Worm (Caenorhabditis elegans) whole organism, L3 larva: ENCODE data around the gene C23G10.2.

Experiments used
- R02D3.7 ChIP-seq: fragments of 150-350 bp; optimal IDR thresholded peaks from 2 replicates; lab custom pipeline; 2014; ENCODE audit warnings: missing biosample characterization, missing genetic modification characterization
- aly-2 ChIP-seq: fragments of 150-350 bp; optimal IDR thresholded peaks from 2 replicates; lab custom pipeline; 2014; ENCODE audit warnings: missing biosample characterization, missing genetic modification characterization
- ama-1 ChIP-seq: fragments of 150-350 bp; optimal IDR thresholded peaks from 2 replicates; lab custom pipeline; 2018
- ceh-16 ChIP-seq: sonication (generic microtip); optimal IDR thresholded peaks from 2 replicates; lab custom pipeline; 2017; ENCODE audit warnings: missing biosample characterization, missing genetic modification characterization
- ceh-28 ChIP-seq: fragments of 150-350 bp; optimal IDR thresholded peaks from 2 replicates; lab custom pipeline; 2014; ENCODE audit warnings: missing biosample characterization, missing genetic modification reagents, missing genetic modification characterization
- ceh-82 ChIP-seq: fragments of 150-350 bp; optimal IDR thresholded peaks from 2 replicates; lab custom pipeline; 2014; ENCODE audit warnings: missing biosample characterization, missing genetic modification characterization
- ceh-9 ChIP-seq: sonication (generic microtip); optimal IDR thresholded peaks from 2 replicates; lab custom pipeline; 2018; ENCODE audit warnings: missing biosample characterization, missing genetic modification characterization
- daf-12 ChIP-seq: fragments of 150-350 bp; optimal IDR thresholded peaks from 2 replicates; lab custom pipeline; 2014; ENCODE audit warnings: missing biosample characterization, missing genetic modification reagents, missing genetic modification characterization
- egl-27 ChIP-seq: sonication (generic microtip); optimal IDR thresholded peaks from 4 replicates; lab custom pipeline; 2017; ENCODE audit warnings: missing biosample characterization, missing genetic modification reagents, missing genetic modification characterization
- egl-5 ChIP-seq: fragments of 150-350 bp; optimal IDR thresholded peaks from 2 replicates; lab custom pipeline; 2017; ENCODE audit warnings: missing biosample characterization, missing genetic modification reagents, missing genetic modification characterization, inconsistent platforms
- elt-1 ChIP-seq: fragments of 150-350 bp; optimal IDR thresholded peaks from 2 replicates; lab custom pipeline; 2014; ENCODE audit warnings: missing biosample characterization, missing genetic modification characterization
- elt-2 ChIP-seq: sonication (generic microtip); optimal IDR thresholded peaks from 2 replicates; lab custom pipeline; 2016; ENCODE audit warnings: missing genetic modification reagents, mild to moderate bottlenecking, missing genetic modification characterization, missing compliant biosample characterization
- elt-3 ChIP-seq, 3 experiments: fragments of 150-350 bp in 1 of 3; sonication (generic microtip) in 2 of 3; optimal IDR thresholded peaks; 2 replicates in 2 of 3; 4 replicates in 1 of 3; lab custom pipeline; 2014 to 2017; ENCODE audit warnings: missing biosample characterization in 3 of 3, missing genetic modification characterization in 3 of 3
- eor-1 ChIP-seq, 2 experiments: fragments of 150-350 bp; optimal IDR thresholded peaks; 2 replicates each; lab custom pipeline; 2014 to 2018; ENCODE audit warnings: missing biosample characterization in 2 of 2, missing genetic modification characterization in 2 of 2
- fkh-10 ChIP-seq: sonication (generic microtip); optimal IDR thresholded peaks from 2 replicates; lab custom pipeline; 2017; ENCODE audit warnings: missing biosample characterization, missing genetic modification reagents, missing genetic modification characterization
- fkh-2 ChIP-seq: fragments of 150-350 bp; optimal IDR thresholded peaks from 2 replicates; lab custom pipeline; 2014; ENCODE audit warnings: missing biosample characterization, missing genetic modification reagents, missing genetic modification characterization
- fos-1 ChIP-seq: fragments of 150-350 bp; optimal IDR thresholded peaks from 2 replicates; lab custom pipeline; 2014; ENCODE audit warnings: missing biosample characterization, missing genetic modification characterization
- hmg-11 ChIP-seq: sonication (generic microtip); optimal IDR thresholded peaks from 2 replicates; lab custom pipeline; 2016; ENCODE audit warnings: missing genetic modification characterization, missing compliant biosample characterization
- lin-15B ChIP-seq: fragments of 150-350 bp; optimal IDR thresholded peaks from 2 replicates; lab custom pipeline; 2014; ENCODE audit warnings: missing biosample characterization, missing genetic modification characterization
- lsy-12 ChIP-seq: sonication (generic microtip); optimal IDR thresholded peaks from 2 replicates; lab custom pipeline; 2016; ENCODE audit warnings: mild to moderate bottlenecking, missing genetic modification characterization, missing compliant biosample characterization
- mdl-1 ChIP-seq: fragments of 150-350 bp; optimal IDR thresholded peaks from 2 replicates; lab custom pipeline; 2014; ENCODE audit warnings: missing biosample characterization, missing genetic modification characterization
- mml-1 ChIP-seq: fragments of 150-350 bp; sonication (generic microtip); optimal IDR thresholded peaks from 3 replicates; lab custom pipeline; 2014; ENCODE audit warnings: missing biosample characterization, missing genetic modification characterization
- nfya-1 ChIP-seq: sonication (generic microtip); optimal IDR thresholded peaks from 2 replicates; lab custom pipeline; 2017; ENCODE audit warnings: missing genetic modification characterization, mild to moderate bottlenecking, missing compliant biosample characterization, antibody characterized with exemption, moderate library complexity; ENCODE audit not compliant: insufficient read depth
- nhr-11 ChIP-seq: fragments of 150-350 bp; optimal IDR thresholded peaks from 2 replicates; lab custom pipeline; 2014; ENCODE audit warnings: missing biosample characterization, missing genetic modification characterization
- nhr-12 ChIP-seq: fragments of 150-350 bp; optimal IDR thresholded peaks from 2 replicates; lab custom pipeline; 2014; ENCODE audit warnings: missing biosample characterization, missing genetic modification characterization
- nhr-23 ChIP-seq: fragments of 150-350 bp; optimal IDR thresholded peaks from 2 replicates; lab custom pipeline; 2014; ENCODE audit warnings: missing biosample characterization, missing genetic modification reagents, missing genetic modification characterization
- nhr-237 ChIP-seq: fragments of 150-350 bp; optimal IDR thresholded peaks from 2 replicates; lab custom pipeline; 2014; ENCODE audit warnings: missing biosample characterization, missing genetic modification characterization
- nhr-25 ChIP-seq: sonication (generic microtip); optimal IDR thresholded peaks from 2 replicates; lab custom pipeline; 2017; ENCODE audit warnings: missing biosample characterization, missing genetic modification characterization
- nhr-28 ChIP-seq: fragments of 150-350 bp; optimal IDR thresholded peaks from 2 replicates; lab custom pipeline; 2014; ENCODE audit warnings: missing biosample characterization, missing genetic modification characterization
- nhr-43 ChIP-seq: sonication (generic microtip); optimal IDR thresholded peaks from 2 replicates; lab custom pipeline; 2016; ENCODE audit warnings: mild to moderate bottlenecking, missing genetic modification characterization, missing compliant biosample characterization; ENCODE audit not compliant: poor library complexity, severe bottlenecking
- nhr-67 ChIP-seq: fragments of 150-350 bp; optimal IDR thresholded peaks from 2 replicates; lab custom pipeline; 2014; ENCODE audit warnings: missing biosample characterization, missing genetic modification characterization
- nhr-76 ChIP-seq: fragments of 150-350 bp; sonication (generic microtip); optimal IDR thresholded peaks from 5 replicates; lab custom pipeline; 2014; ENCODE audit warnings: missing biosample characterization, missing genetic modification characterization
- nhr-77 ChIP-seq: fragments of 150-350 bp; optimal IDR thresholded peaks from 2 replicates; lab custom pipeline; 2014; ENCODE audit warnings: missing biosample characterization, missing genetic modification characterization
- pha-4 ChIP-seq: fragments of 150-350 bp; optimal IDR thresholded peaks from 2 replicates; lab custom pipeline; 2014; ENCODE audit warnings: missing biosample characterization, missing genetic modification reagents, missing genetic modification characterization
- pqm-1 ChIP-seq: fragments of 150-350 bp; optimal IDR thresholded peaks from 2 replicates; lab custom pipeline; 2017; ENCODE audit warnings: missing biosample characterization, missing genetic modification characterization, inconsistent platforms
- sea-2 ChIP-seq: fragments of 150-350 bp; sonication (generic microtip); optimal IDR thresholded peaks from 4 replicates; lab custom pipeline; 2014; ENCODE audit warnings: missing biosample characterization, missing genetic modification reagents, missing genetic modification characterization
- skn-1 ChIP-seq: fragments of 150-350 bp; optimal IDR thresholded peaks from 2 replicates; lab custom pipeline; 2014; ENCODE audit warnings: missing biosample characterization, missing genetic modification characterization
- snpc-4 ChIP-seq: fragments of 150-350 bp; optimal IDR thresholded peaks from 2 replicates; lab custom pipeline; 2014; ENCODE audit warnings: missing biosample characterization, missing genetic modification characterization
- unc-62 ChIP-seq: fragments of 150-350 bp; sonication (generic microtip); optimal IDR thresholded peaks from 4 replicates; lab custom pipeline; 2014; ENCODE audit warnings: missing biosample characterization, missing genetic modification reagents, missing genetic modification characterization
- zag-1 ChIP-seq: fragments of 150-350 bp; optimal IDR thresholded peaks from 2 replicates; lab custom pipeline; 2014; ENCODE audit warnings: missing biosample characterization, missing genetic modification characterization
- ztf-4 ChIP-seq: fragments of 150-350 bp; optimal IDR thresholded peaks from 2 replicates; lab custom pipeline; 2014; ENCODE audit warnings: missing biosample characterization, missing genetic modification characterization

C23G10.2 gene

DNA sequence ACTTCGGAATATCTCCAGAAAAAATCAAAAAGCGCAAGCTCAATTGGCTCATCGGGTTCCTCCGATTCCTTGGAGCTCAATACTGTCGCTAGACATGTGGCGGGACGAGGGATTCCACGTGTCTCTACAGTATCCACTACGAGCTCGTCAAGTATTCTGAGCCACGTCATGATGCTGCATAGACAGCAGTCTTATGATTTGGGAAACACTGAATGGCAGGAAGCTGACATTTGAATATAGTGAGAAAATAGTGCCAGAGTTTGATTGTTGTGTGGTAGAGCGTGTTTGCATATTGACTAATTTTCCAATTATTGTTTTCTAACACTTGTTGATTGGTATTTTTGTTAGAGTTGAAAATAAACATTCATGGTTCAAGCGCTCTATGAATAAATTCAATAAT is 44.5 kb upstream of the C23G10.2 start:
- TF ChIP-seq fkh-10 (GFP tag; lab: Kevin White, UChicago) (no peak), pha-4 (tag; lab: Kevin White, UChicago) (no peak), lsy-12 (tag; lab: Kevin White, UChicago) (no peak), ceh-16 (no peak), nhr-11 (tag; lab: Kevin White, UChicago) (no peak), skn-1 (tag; lab: Kevin White, UChicago) (no peak), fkh-2 (tag; lab: Kevin White, UChicago) (no peak), elt-1 (tag; lab: Kevin White, UChicago) (no peak), nhr-23 (no peak), snpc-4 (tag; lab: Kevin White, UChicago) (no peak), ceh-9 (tag; lab: Kevin White, UChicago) (no peak), elt-3 (tag; optimal IDR thresholded peaks at IDR 0.05; lab: Kevin White, UChicago) (no peak), ceh-28 (tag; lab: Kevin White, UChicago) (no peak), eor-1 (tag; optimal IDR thresholded peaks at IDR 0.05; lab: Kevin White, UChicago) (no peak), mdl-1 (tag; lab: Kevin White, UChicago) (no peak), nhr-12 (tag; lab: Kevin White, UChicago) (no peak), ama-1 (lab: Kevin White, UChicago) (no peak), zag-1 (tag; lab: Kevin White, UChicago) (no peak), sea-2 (GFP tag; lab: Kevin White, UChicago) (no peak), nhr-77 (tag; lab: Kevin White, UChicago) (no peak)

DNA sequence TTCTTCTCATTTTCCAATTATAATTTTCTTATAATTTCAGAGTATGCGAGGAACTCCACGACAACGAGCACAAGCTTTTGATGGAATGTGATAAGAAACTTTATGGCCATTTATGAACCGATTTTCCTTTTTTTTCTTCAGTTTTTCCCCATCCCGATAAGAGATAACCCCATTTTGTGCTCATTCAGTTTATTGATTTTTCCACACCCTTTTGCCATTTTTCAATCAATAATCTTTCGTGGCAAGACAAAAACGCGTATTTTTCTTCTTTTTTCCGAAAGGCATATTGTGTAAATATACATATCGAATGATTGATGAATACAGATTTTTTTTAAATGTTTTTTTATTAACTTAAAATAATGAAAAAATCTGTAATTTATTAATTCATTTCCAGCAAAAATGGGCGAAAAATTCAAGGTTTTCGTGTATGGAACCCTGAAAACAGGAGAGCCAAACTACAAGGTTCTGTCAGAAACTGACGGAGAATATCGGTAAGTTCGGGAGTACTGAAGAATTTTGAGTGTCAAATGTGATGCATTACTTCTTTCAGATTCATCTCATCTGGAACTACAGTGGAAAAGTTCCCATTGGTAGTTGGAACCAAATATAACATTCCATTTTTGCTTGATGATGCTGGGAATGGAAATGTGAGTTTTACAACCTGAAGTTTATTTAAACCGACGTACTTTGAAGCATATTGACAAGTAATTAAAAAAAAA is 43.5 kb upstream of the C23G10.2 start, which contains the start of gene F42A10.9:
Gene F42A10.9, plus strand, starts transcription at position 321 of the 719 bp plus-strand sequence.
- peak; percentile 68 for TF ChIP-seq elt-2
- no peak for TF ChIP-seq elt-3 (tag; optimal IDR thresholded peaks at IDR 0.05; lab: Kevin White, UChicago)
- no peak for TF ChIP-seq egl-27 (tag; lab: Kevin White, UChicago)
- peak; percentile 9 for TF ChIP-seq nhr-43 (tag; lab: Kevin White, UChicago)
- no peak for TF ChIP-seq nhr-237 (tag; lab: Kevin White, UChicago)
- TF ChIP-seq nhr-25 = peak; percentile 20
- no peak for TF ChIP-seq nhr-76 (tag; lab: Kevin White, UChicago)
- TF ChIP-seq mml-1 = no peak
- peak; percentile 17 for TF ChIP-seq pha-4 (tag; lab: Kevin White, UChicago)
- peak; percentile 61 for TF ChIP-seq ztf-4
- TF ChIP-seq egl-5 (tag; lab: Kevin White, UChicago) = no peak
- no peak for TF ChIP-seq daf-12
- no peak for TF ChIP-seq ceh-28 (tag; lab: Kevin White, UChicago)
- no peak for TF ChIP-seq nhr-28 (tag; lab: Kevin White, UChicago)
- peak; percentile 88 for TF ChIP-seq ama-1 (lab: Kevin White, UChicago)
- no peak for TF ChIP-seq elt-1 (tag; lab: Kevin White, UChicago)
- TF ChIP-seq, all 47 proteins: peak for 6

DNA sequence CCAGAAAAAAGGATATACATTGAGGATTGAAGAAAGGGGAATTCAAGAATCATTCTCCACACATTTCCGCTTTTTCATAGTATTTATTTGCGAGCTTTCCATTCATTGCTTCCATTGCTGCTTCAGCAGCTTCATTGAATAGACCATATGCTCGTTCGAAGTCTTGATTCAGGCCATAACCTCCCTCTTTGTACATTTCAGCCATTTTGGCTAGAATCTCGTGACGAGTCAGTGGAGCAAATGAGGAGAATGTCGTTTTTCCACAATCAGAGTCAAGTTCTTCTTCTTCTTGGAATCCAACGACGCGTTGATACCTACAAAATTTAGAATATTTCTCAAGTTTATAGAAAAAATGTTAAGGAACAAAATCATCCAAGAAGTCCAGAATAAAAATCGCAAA is 42.6 kb upstream of the C23G10.2 start:
- TF ChIP-seq nhr-23 = no peak
- peak; percentile 73 for TF ChIP-seq ama-1 (lab: Kevin White, UChicago)

DNA sequence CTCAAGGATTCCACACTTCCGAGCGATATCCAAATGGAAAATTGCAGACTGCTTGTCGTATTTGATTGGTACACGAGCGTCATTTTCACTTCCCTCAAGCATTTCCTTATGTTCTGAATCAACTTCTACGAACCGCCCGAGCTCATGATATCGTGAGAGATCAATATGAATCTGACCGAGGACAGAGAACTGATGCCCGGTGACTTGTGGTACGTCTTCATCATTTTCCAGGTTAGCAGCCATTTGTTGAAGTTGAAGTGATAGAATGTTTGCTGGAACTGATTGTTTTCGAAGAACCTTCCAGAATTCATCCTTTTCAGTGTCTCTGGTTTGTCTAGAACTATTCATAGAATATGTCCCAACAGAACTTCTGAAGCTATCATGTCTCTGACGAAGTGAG is 41.2 kb upstream of the C23G10.2 start:
- TF ChIP-seq lsy-12 (tag; lab: Kevin White, UChicago) = no peak
- TF ChIP-seq hmg-11 (tag; lab: Kevin White, UChicago) = no peak
- TF ChIP-seq pha-4 (tag; lab: Kevin White, UChicago) = no peak
- TF ChIP-seq nhr-25 = no peak
- TF ChIP-seq fkh-10 (GFP tag; lab: Kevin White, UChicago) = no peak
- TF ChIP-seq nhr-77 (tag; lab: Kevin White, UChicago) = no peak

DNA sequence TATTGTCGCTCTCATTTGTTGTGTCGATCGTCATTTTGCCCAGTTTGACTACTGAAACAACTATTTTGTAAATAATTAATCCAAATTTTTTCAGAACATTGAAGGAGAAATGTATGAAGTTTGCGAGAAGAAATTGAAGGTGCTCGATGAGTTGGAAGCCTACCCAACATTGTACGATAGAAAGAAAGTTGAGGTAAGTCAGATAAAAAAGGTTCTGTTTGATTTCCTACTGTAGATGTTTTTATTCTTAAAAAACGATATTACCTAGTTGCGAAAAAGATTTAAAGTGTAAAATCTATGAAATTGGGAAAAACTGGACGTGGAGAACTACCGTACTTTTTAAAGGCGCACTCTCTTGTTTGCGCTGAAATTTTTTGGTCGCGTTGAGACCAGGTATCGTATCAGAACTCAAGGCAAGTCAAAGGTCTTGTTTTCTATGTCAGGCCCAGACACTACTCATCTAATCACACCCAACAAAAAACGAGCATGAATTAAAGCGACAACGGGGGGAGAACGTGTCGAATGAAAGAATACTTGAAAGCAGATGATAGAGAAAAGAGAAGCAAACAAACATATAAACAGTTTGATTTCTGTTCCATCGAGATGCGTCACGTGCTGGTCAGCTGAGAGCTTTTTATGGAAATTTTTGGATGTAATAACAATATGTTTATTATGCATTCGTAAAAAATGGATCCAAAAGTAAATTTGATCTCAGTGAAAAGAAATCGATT is 39.2 kb upstream of the C23G10.2 start, which contains the start of gene efk-1:
Gene efk-1, minus strand, starts transcription at position 51 of the 731 bp plus-strand sequence.
- TF ChIP-seq ceh-28 (tag; lab: Kevin White, UChicago) (no peak), pha-4 (tag; lab: Kevin White, UChicago) (peak; percentile 53), unc-62 (GFP tag; lab: Kevin White, UChicago) (no peak), mdl-1 (tag; lab: Kevin White, UChicago) (no peak), lsy-12 (tag; lab: Kevin White, UChicago) (no peak), R02D3.7 (no peak), hmg-11 (tag; lab: Kevin White, UChicago) (no peak), fkh-2 (tag; lab: Kevin White, UChicago) (no peak), zag-1 (tag; lab: Kevin White, UChicago) (no peak), ceh-82 (tag; lab: Kevin White, UChicago) (no peak), aly-2 (tag; lab: Kevin White, UChicago) (no peak), elt-2 (peak; percentile 66), eor-1 (tag; optimal IDR thresholded peaks at IDR 0.05; lab: Kevin White, UChicago) (no peak), lin-15B (tag; lab: Kevin White, UChicago) (no peak), nhr-67 (no peak), ama-1 (lab: Kevin White, UChicago) (peak; percentile 85), fos-1 (no peak), pqm-1 (peak; percentile 77), nhr-25 (no peak), sea-2 (GFP tag; lab: Kevin White, UChicago) (no peak), nfya-1 (tag; lab: Kevin White, UChicago) (no peak)
